Worm (Caenorhabditis elegans) whole organism, L4 larva: ENCODE results near the gene rpi-2.

Experiments
- arid-1 ChIP-seq: fragments of 200-800 bp; sonication (Bioruptor generic); conservative IDR thresholded peaks from 2 replicates; pipeline ENCODE4 v1.3.6; 2022; ENCODE audit warnings: missing genetic modification reagents, missing genetic modification characterization, missing compliant biosample characterization
- egl-27 ChIP-seq: sonication (generic microtip); optimal IDR thresholded peaks from 3 replicates; lab custom pipeline; 2017; ENCODE audit warnings: missing biosample characterization, missing genetic modification reagents, missing genetic modification characterization
- jun-1 ChIP-seq: fragments of 150-350 bp; optimal IDR thresholded peaks from 2 replicates; lab custom pipeline; 2014; ENCODE audit warnings: missing biosample characterization, missing genetic modification reagents, missing genetic modification characterization
- lim-7 ChIP-seq: fragments of 200-800 bp; sonication (Bioruptor generic); IDR thresholded peaks from 2 replicates; pipeline ENCODE4 v1.3.6; 2022; ENCODE audit warnings: missing genetic modification characterization, missing compliant biosample characterization
- lin-29 ChIP-seq: fragments of 200-800 bp; sonication (Bioruptor generic); IDR thresholded peaks from 2 replicates; pipeline ENCODE4 v1.3.6; 2022; ENCODE audit warnings: missing genetic modification reagents, missing genetic modification characterization, missing compliant biosample characterization
- lir-3 ChIP-seq: sonication (generic microtip); optimal IDR thresholded peaks from 2 replicates; lab custom pipeline; 2016; ENCODE audit warnings: mild to moderate bottlenecking, missing genetic modification characterization, missing compliant biosample characterization
- mep-1 ChIP-seq: fragments of 150-350 bp; sonication (generic microtip); optimal IDR thresholded peaks from 3 replicates; lab custom pipeline; 2014; ENCODE audit warnings: missing biosample characterization, missing genetic modification characterization
- nhr-10 ChIP-seq: fragments of 150-350 bp; optimal IDR thresholded peaks from 2 replicates; lab custom pipeline; 2014; ENCODE audit warnings: missing biosample characterization, missing genetic modification characterization
- nhr-28 ChIP-seq: fragments of 150-350 bp; optimal IDR thresholded peaks from 2 replicates; lab custom pipeline; 2014; ENCODE audit warnings: missing biosample characterization, missing genetic modification characterization
- nhr-76 ChIP-seq: fragments of 150-350 bp; optimal IDR thresholded peaks from 2 replicates; lab custom pipeline; 2014; ENCODE audit warnings: missing biosample characterization, missing genetic modification characterization
- ztf-11 ChIP-seq: fragments of 150-350 bp; optimal IDR thresholded peaks from 2 replicates; lab custom pipeline; 2014; ENCODE audit warnings: missing biosample characterization, missing genetic modification characterization

DNA sequence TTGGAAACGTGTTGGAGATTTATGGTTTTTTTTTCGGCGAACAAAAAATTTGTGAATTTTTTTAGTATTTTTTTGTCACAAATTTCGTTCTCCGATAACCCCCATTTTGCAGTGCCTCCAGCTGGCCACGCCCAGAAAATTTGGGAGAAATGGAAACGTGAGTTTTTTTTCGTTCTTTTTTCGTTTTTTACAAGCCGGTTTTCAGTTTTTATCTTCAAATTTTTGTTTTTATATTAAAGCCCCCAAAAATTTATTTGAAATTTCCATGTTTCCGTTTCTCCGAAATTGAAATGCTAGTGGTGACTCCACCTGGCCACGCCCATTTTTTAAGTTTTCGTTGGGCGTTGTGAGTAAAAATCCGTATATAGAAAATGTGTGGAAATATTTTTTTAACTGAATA lies 23.9 kb upstream of the rpi-2 start:
- TF ChIP-seq lim-7 = no peak
- no peak for TF ChIP-seq mep-1 (tag; lab: Kevin White, UChicago)
- TF ChIP-seq lir-3 (tag; lab: Kevin White, UChicago) = no peak
- TF ChIP-seq nhr-10 (tag; lab: Kevin White, UChicago) = no peak
- TF ChIP-seq egl-27 (tag; lab: Kevin White, UChicago) = no peak
- TF ChIP-seq nhr-28 = no peak
- TF ChIP-seq jun-1 = no peak
- TF ChIP-seq ztf-11 = no peak
- TF ChIP-seq arid-1 (GFP tag; lab: Robert Waterston, UW) = no peak
- no peak for TF ChIP-seq lin-29
- TF ChIP-seq nhr-76 (tag; lab: Kevin White, UChicago) = no peak
